Worm (Caenorhabditis elegans): Measurements from ENCODE around the gene C12D8.9.

ce11 chrV:10245615-10246014 lies 2.6 kb upstream of the C12D8.9 start:
- no peak for TF ChIP-seq drap-1 (GFP tag; optimal IDR thresholded peaks at IDR 0.05)
- TF ChIP-seq unc-62 (GFP tag; optimal IDR thresholded peaks at IDR 0.05): no peak
- TF ChIP-seq lsy-2 (tag; optimal IDR thresholded peaks at IDR 0.05): no peak
- TF ChIP-seq unc-120 (tag; optimal IDR thresholded peaks at IDR 0.05; ENCODE audit: poor library complexity, severe bottlenecking): no peak
- TF ChIP-seq elt-3 (tag; optimal IDR thresholded peaks at IDR 0.05): no peak
- TF ChIP-seq nhr-28 (tag; optimal IDR thresholded peaks at IDR 0.05): no peak
- no peak for TF ChIP-seq ces-1 (GFP tag; optimal IDR thresholded peaks at IDR 0.05)
- no peak for TF ChIP-seq sptf-1 (tag; optimal IDR thresholded peaks at IDR 0.05)
- no peak for TF ChIP-seq ceh-39 (tag; optimal IDR thresholded peaks at IDR 0.05)
- TF ChIP-seq nhr-12 (tag; optimal IDR thresholded peaks at IDR 0.05): no peak
- TF ChIP-seq mab-5 (tag; optimal IDR thresholded peaks at IDR 0.05): no peak

Measured in whole organism, mixed stage, embryonic.